Fruit fly (Drosophila melanogaster) Kc167 (cell line): Measurements from ENCODE around the gene ND-15.

Source experiments
- Myc ChIP-seq: fragments of >200 bp; optimal IDR thresholded peaks from 2 replicates; lab custom pipeline; 2017; ENCODE audit warnings: missing external identifiers
- Sin3A ChIP-seq: fragments of >200 bp; optimal IDR thresholded peaks from 2 replicates; lab custom pipeline; 2018; ENCODE audit warnings: missing external identifiers
- h ChIP-seq: fragments of >200 bp; optimal IDR thresholded peaks from 3 replicates; lab custom pipeline; 2018; ENCODE audit warnings: missing external identifiers
- insv ChIP-seq: fragments of >200 bp; optimal IDR thresholded peaks from 3 replicates; lab custom pipeline; 2018; ENCODE audit warnings: missing external identifiers
- psq ChIP-seq: fragments of >200 bp; optimal IDR thresholded peaks from 2 replicates; lab custom pipeline; 2017; ENCODE audit warnings: missing external identifiers
- ttk ChIP-seq: sonication (Bioruptor generic); optimal IDR thresholded peaks from 2 replicates; lab custom pipeline; 2017; ENCODE audit warnings: missing external identifiers

- TF ChIP-seq insv (lab: Kevin White, UChicago) (no peak), Sin3A (lab: Kevin White, UChicago) (no peak), ttk (lab: Kevin White, UChicago) (no peak), psq (lab: Kevin White, UChicago) (no peak), h (lab: Kevin White, UChicago) (no peak), Myc (lab: Kevin White, UChicago) (no peak)
These were observed 38.6 kb downstream of the ND-15 start, which contains the start of gene CG42399 for dm6 chr2L:153142-153541.
